Worm (Caenorhabditis elegans): ENCODE data around the gene unc-2.
"Not testable (repeated sequence)": the region's sequence is repeated elsewhere in the genome, so short reads cannot be mapped to it uniquely, and the experiment has no call there.

unc-2 gene

DNA sequence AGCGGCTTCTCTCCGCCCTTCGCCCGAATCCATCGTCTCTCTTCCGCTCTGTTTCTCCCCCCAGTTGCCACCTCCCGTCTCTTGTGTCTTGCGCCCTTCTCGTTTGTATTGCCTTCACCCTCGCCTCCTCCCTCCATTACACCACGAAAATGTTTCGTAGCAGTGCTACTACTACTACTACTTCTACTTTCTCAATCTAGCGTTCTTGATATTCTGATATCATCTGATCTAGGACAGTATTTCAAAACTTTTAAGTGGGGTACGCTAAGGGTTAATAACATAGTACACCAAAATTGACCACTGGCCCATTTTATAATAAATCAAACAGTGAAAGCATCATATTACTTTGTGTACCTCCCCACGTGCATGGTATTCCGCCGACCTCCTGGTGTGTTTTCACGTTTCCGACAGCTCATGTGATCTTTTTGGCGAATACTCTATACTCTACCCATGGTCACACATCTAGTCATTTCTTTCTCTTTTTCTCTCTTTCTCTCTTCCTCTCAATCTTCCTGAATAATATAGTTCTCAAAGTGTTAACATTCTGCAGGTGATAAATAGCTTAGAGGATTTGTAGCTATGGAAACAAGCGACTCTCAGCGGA is 39.3 kb upstream of the unc-2 start, which contains the start of gene C14A11.2:
Gene C14A11.2 (plus strand): TSS at position 551 of the 604 bp plus-strand sequence.
- no peak for TF ChIP-seq nhr-120 (GFP tag; IDR thresholded peaks at IDR 0.05)
- TF ChIP-seq T07F8.4 (tag; optimal IDR thresholded peaks at IDR 0.05) = no peak
- no peak for TF ChIP-seq akir-1 (GFP tag; optimal IDR thresholded peaks at IDR 0.05)
- no peak for TF ChIP-seq ZK185.1 (tag; optimal IDR thresholded peaks at IDR 0.05; ENCODE audit: poor library complexity, severe bottlenecking)
- TF ChIP-seq rpc-1 (optimal IDR thresholded peaks at IDR 0.05) = no peak
- TF ChIP-seq rpc-1 (tag; optimal IDR thresholded peaks at IDR 0.05) = no peak
- no peak for TF ChIP-seq madf-8 (GFP tag; conservative IDR thresholded peaks at IDR 0.05)
- no peak for TF ChIP-seq rcor-1 (GFP tag; IDR thresholded peaks at IDR 0.05)
- TF ChIP-seq xnd-1 (tag; optimal IDR thresholded peaks at IDR 0.05) = no peak
- TF ChIP-seq lin-54 (GFP tag; optimal IDR thresholded peaks at IDR 0.05) = no peak
- no peak for TF ChIP-seq B0035.1 (tag; optimal IDR thresholded peaks at IDR 0.05)

DNA sequence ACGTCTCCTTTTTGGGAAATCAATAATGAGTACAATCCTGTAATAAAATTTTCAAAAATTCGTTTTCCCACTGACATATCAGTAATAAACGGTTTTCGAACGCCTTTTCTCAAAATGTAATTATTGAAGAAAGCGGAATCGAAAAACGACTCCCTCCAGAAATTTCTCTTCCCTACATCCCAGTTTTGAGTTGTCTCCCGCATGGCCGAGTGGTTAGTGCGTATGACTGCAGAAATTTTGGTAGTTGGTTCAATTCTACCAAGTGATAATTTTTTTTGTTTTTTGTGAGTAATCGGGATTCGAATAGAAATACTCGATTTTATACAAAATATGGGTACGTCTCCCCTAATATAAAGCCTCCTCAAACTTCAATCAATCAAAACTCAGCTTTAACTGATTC is 38.3 kb upstream of the unc-2 start:
- peak; percentile 72 for TF ChIP-seq dox-1 (GFP tag; IDR thresholded peaks at IDR 0.05)
- TF ChIP-seq D2030.7 (GFP tag; IDR thresholded peaks at IDR 0.05) = peak; percentile 33; the same call in 1 of the 2 replicates
- peak; percentile 58; the same call in 1 of the 2 replicates for TF ChIP-seq hmg-20 (GFP tag; IDR thresholded peaks at IDR 0.05)
- peak; percentile 52 for TF ChIP-seq B0261.1 (tag; optimal IDR thresholded peaks at IDR 0.05)
- TF ChIP-seq hmg-1.2 (GFP tag; IDR thresholded peaks at IDR 0.05) = peak; percentile 64
- 0 out of 2 replicates have a peak, but pooled peaks have one; percentile 23 for TF ChIP-seq ceh-40 (GFP tag; IDR thresholded peaks at IDR 0.05)
- peak; percentile 61; the same call in 1 of the 2 replicates for TF ChIP-seq pbrm-1 (GFP tag; IDR thresholded peaks at IDR 0.05)
- TF ChIP-seq Y53G8AR.9 (GFP tag; conservative IDR thresholded peaks at IDR 0.05) = 0 out of 2 replicates have a peak, but pooled peaks have one; percentile 17
- TF ChIP-seq rpc-1 (optimal IDR thresholded peaks at IDR 0.05) = not testable (repeated sequence)
- TF ChIP-seq rpc-1 (tag; optimal IDR thresholded peaks at IDR 0.05) = peak; percentile 34
- peak; percentile 81 for TF ChIP-seq tbp1 (GFP tag; optimal IDR thresholded peaks at IDR 0.05)
- peak; percentile 85 for TF ChIP-seq Y56A3A.18 (GFP tag; IDR thresholded peaks at IDR 0.05)
- TF ChIP-seq cebp-2 (GFP tag; IDR thresholded peaks at IDR 0.05) = 0 out of 2 replicates have a peak, but pooled peaks have one; percentile 47
- TF ChIP-seq lin-26 (GFP tag; IDR thresholded peaks at IDR 0.05) = peak; percentile 83
- peak; percentile 66 for TF ChIP-seq ekl-4 (GFP tag; IDR thresholded peaks at IDR 0.05)
- TF ChIP-seq madf-3 (GFP tag; IDR thresholded peaks at IDR 0.05) = 0 out of 2 replicates have a peak, but pooled peaks have one; percentile 10
- TF ChIP-seq ztf-25 (GFP tag; IDR thresholded peaks at IDR 0.05) = peak; percentile 78
- peak; percentile 64; the same call in 1 of the 2 replicates for TF ChIP-seq nfyb-1 (GFP tag; IDR thresholded peaks at IDR 0.05)
- 0 out of 2 replicates have a peak, but pooled peaks have one; percentile 56 for TF ChIP-seq madf-6 (GFP tag; IDR thresholded peaks at IDR 0.05)

DNA sequence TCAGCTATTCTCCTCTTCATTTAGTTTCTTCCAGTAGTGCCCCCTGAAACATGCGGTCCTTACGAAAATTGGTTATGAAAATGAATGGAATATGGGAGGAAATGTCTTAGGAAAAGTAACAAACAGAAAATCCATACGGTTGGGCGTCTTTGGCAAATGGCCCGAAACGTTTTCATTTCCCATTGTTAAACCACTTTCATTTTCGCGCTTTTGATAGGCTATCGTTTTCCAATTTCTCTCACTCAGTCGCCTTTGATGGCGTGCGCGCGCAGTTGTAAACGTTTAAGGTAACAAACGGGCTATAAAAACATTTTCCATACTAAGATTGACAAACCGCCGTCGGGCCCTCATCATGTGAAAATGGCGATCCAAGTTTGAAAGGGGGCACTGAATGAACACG is 31.7 kb upstream of the unc-2 start:
- TF ChIP-seq Y53G8AR.9 (GFP tag; conservative IDR thresholded peaks at IDR 0.05) = no peak
- TF ChIP-seq mxl-1 (tag; optimal IDR thresholded peaks at IDR 0.05) = no peak
- no peak for TF ChIP-seq tbp1 (GFP tag; optimal IDR thresholded peaks at IDR 0.05)

DNA sequence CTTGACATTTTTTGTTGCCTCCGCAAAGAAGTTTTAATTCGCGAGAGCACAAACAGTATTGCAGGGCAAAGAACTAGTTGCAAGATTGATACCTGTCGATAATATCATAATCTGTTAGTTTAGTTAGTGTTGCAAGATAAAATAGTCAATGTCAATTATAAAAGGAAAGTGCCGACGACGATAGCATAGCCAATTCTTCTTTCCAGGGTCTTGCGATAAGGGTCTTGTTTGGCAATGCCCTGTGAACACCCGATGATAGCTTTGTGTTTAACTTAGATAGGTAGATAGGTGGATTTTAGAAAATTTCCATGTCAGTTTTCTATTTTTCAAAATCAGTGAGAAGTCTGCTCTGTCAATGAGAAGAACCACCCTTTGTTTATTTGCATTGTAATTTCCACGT is 31.0 kb upstream of the unc-2 start:
- TF ChIP-seq repo-1 (tag; optimal IDR thresholded peaks at IDR 0.05) (no peak), pbrm-1 (GFP tag; IDR thresholded peaks at IDR 0.05) (no peak), Y53G8AR.9 (GFP tag; conservative IDR thresholded peaks at IDR 0.05) (no peak), mcd-1 (GFP tag; IDR thresholded peaks at IDR 0.05) (no peak), lin-40 (tag; optimal IDR thresholded peaks at IDR 0.05) (no peak), ztf-18 (tag; optimal IDR thresholded peaks at IDR 0.05) (no peak)
